Worm (Caenorhabditis elegans) whole organism, late embryonic: ENCODE measurements around the gene cnx-1.

Source experiments
- dve-1 ChIP-seq: sonication (generic microtip); optimal IDR thresholded peaks from 2 replicates; lab custom pipeline; 2017; ENCODE audit warnings: antibody characterized with exemption, mild to moderate bottlenecking, missing genetic modification characterization, missing compliant biosample characterization
- ets-4 ChIP-seq: sonication (generic microtip); optimal IDR thresholded peaks from 2 replicates; lab custom pipeline; 2016; ENCODE audit warnings: missing genetic modification characterization, missing compliant biosample characterization
- hlh-30 ChIP-seq: sonication (generic microtip); optimal IDR thresholded peaks from 2 replicates; lab custom pipeline; 2017; ENCODE audit warnings: antibody characterized with exemption, missing genetic modification characterization, missing compliant biosample characterization; ENCODE audit not compliant: insufficient read depth
- mec-3 ChIP-seq: sonication (generic microtip); optimal IDR thresholded peaks from 2 replicates; lab custom pipeline; 2016; ENCODE audit warnings: borderline replicate concordance, missing genetic modification characterization, missing compliant biosample characterization
- nhr-11 ChIP-seq: fragments of 150-350 bp; optimal IDR thresholded peaks from 2 replicates; lab custom pipeline; 2014; ENCODE audit warnings: missing biosample characterization, missing genetic modification characterization
- odd-2 ChIP-seq: sonication (generic microtip); optimal IDR thresholded peaks from 2 replicates; lab custom pipeline; 2017; ENCODE audit warnings: antibody characterized with exemption, mild to moderate bottlenecking, missing genetic modification characterization, missing compliant biosample characterization
- pqm-1 ChIP-seq: sonication (generic microtip); optimal IDR thresholded peaks from 2 replicates; lab custom pipeline; 2016; ENCODE audit warnings: missing genetic modification characterization, missing compliant biosample characterization
- tbx-2 ChIP-seq: sonication (generic microtip); optimal IDR thresholded peaks from 2 replicates; lab custom pipeline; 2016; ENCODE audit warnings: missing genetic modification characterization, missing compliant biosample characterization

- TF ChIP-seq dve-1 (no peak), odd-2 (no peak), tbx-2 (tag; lab: Kevin White, UChicago) (no peak), ets-4 (tag; lab: Kevin White, UChicago) (no peak), nhr-11 (no peak), mec-3 (no peak), hlh-30 (no peak), pqm-1 (tag; lab: Kevin White, UChicago) (no peak)
Measured at ce11 chrIII:9786776-9787175, 30.2 kb downstream of the cnx-1 start.
